Worm (Caenorhabditis elegans) whole organism, midembryonic: ENCODE data around the gene F14D2.8.

Experiments used
- T22C8.4 ChIP-seq: fragments of 200-800 bp; sonication (Bioruptor generic); IDR thresholded peaks from 2 replicates; pipeline ENCODE4 v1.3.6; 2022; ENCODE audit warnings: missing genetic modification characterization, missing compliant biosample characterization
- cog-1 ChIP-seq: sonication (generic microtip); optimal IDR thresholded peaks from 2 replicates; lab custom pipeline; 2016; ENCODE audit warnings: missing genetic modification characterization, missing compliant biosample characterization
- flt-1 ChIP-seq: fragments of 200-800 bp; sonication (Bioruptor generic); IDR thresholded peaks from 2 replicates; pipeline ENCODE4 v1.3.6; 2022; ENCODE audit warnings: missing genetic modification characterization, missing compliant biosample characterization
- klf-2 ChIP-seq: fragments of 200-800 bp; sonication (Bioruptor generic); conservative IDR thresholded peaks from 2 replicates; pipeline ENCODE4 v1.3.6; 2022; ENCODE audit warnings: missing genetic modification reagents, missing genetic modification characterization, missing compliant biosample characterization
- tab-1 ChIP-seq: fragments of 200-800 bp; sonication (Bioruptor generic); IDR thresholded peaks from 2 replicates; pipeline ENCODE4 v1.3.6; 2022; ENCODE audit warnings: missing genetic modification characterization, missing compliant biosample characterization
- ztf-29 ChIP-seq: fragments of 200-800 bp; sonication (Bioruptor generic); IDR thresholded peaks from 2 replicates; pipeline ENCODE4 v1.3.6; 2022; ENCODE audit warnings: missing genetic modification reagents, missing genetic modification characterization, missing compliant biosample characterization

DNA sequence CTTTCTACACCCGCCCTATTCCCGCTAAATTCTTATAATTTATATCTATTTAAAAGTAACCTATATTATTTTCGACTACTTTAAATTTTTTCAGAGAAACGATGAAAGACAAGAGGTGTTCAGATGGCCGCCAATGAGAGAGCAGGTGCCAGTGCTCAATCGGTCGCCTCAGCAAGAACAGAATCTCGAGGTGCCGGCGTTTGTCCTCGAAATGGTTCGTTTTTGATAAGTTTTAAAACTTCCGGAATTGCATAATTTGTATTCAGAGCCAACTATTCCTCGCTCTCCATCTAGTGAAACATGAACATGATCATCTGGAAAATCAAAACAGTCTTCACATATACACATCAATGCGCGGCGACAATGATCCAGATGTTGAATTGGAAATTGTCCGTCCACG is 21.3 kb upstream of the F14D2.8 start, which contains the start of gene bath-23:
- TF ChIP-seq flt-1 (GFP tag; lab: Robert Waterston, UW) (no peak), klf-2 (GFP tag; lab: Robert Waterston, UW) (no peak), T22C8.4 (GFP tag; lab: Robert Waterston, UW) (no peak), ztf-29 (GFP tag; lab: Robert Waterston, UW) (no peak), tab-1 (GFP tag; lab: Robert Waterston, UW) (no peak), cog-1 (no peak)
